Worm (Caenorhabditis elegans): ENCODE measurements around the gene T15B7.14.

T15B7.14 gene

DNA sequence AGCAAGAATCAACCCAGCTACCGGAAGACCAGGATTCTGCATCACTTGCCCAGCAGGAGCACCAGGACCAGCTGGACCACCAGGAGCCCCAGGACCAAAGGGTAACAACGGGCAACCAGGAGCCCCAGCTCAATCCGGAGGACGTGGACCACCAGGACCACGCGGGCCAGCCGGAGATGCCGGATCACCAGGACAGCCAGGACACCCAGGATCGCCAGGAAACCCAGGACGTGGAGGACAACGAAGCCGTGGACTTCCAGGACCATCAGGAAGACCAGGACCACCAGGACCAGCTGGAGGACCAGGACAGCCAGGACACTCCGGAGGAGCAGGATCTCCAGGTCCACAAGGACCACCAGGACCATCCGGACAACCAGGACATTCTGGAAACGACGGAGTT is 3.6 kb downstream of the T15B7.14 start:
- TF ChIP-seq unc-62 (GFP tag; optimal IDR thresholded peaks at IDR 0.05): no peak

DNA sequence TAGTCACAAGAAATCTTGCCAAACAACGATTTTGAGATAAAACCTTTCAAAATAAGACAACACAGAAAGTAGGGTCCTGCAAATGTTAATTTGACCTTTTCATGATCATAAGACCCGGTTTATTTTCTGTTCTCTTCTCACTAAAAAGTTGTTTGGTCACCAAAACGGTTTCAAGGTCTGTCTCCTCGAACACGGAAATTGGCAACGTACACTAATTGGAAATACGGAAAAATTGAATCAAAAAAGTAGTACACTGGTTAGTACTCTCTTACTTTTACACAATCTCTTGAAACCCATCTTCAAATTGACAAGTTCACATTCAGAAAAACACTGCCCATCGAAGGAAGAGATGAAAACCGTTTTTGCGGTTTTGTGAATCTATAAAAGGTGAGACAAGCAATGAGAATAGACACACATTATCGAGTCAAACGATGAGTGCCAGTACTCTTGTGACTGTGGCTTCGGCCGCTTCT is 4.4 kb downstream of the T15B7.14 start, which contains the start of gene col-142:
TSS of gene col-142 (plus strand) at position 423 of the 473 bp plus-strand sequence.
- no peak for TF ChIP-seq unc-62 (GFP tag; optimal IDR thresholded peaks at IDR 0.05)

DNA sequence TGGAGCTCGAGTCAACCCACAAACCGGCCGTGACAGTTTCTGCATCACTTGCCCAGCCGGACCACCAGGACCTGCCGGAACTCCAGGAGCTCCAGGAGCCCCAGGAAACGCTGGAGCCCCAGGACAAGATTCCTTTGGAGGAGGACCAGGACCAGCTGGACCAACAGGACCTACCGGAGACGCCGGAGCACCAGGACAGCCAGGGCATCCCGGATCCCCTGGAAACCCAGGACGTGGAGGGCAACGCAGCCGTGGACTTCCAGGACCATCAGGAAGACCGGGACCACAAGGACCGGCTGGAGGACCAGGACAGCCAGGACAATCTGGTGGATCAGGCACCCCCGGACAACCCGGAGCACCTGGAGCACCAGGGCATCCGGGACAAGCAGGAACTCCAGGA is 5.1 kb downstream of the T15B7.14 start:
- no peak for TF ChIP-seq unc-62 (GFP tag; optimal IDR thresholded peaks at IDR 0.05)

DNA sequence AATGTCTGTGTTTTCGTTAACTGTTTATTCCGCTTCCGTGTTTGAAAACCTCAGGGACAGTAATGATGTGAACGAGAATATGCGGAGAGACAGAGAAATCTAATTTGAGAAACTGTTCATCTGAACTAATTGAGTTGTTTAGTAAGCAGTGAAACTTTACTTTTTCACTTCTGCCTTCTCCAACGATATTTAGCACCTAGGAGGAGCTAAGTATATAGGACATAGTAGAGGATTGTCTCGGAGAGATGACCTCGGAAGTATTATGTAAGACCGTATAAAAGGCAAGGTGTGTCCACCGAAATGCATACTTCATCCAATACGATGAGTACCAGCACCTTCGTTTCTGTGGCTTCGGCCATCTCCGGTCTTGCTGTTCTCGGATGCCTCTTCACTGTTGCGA is 5.7 kb downstream of the T15B7.14 start, which contains the start of gene col-141:
TSS of gene col-141 (plus strand) at position 301 of the 400 bp plus-strand sequence.
- TF ChIP-seq unc-62 (GFP tag; optimal IDR thresholded peaks at IDR 0.05): no peak

DNA sequence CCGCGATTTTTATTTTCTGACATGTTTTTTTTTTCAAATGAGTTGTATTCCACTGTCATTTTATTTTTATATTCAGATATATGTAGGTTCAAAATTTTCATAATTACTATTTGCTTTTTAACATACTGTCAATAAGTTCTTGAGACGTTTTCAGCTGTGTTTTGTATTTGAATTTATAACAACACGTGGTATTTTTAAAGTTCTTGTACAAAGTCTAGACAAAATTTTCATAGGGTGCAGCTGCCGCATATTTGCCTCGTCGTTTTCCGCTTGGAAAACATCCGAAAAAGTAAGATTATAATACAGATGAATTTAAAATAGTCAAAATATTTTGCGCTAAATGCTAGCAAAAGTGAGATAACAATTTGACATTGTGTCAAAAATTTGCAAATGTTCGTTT is 6.4 kb downstream of the T15B7.14 start, which contains the start of gene dmsr-15:
TSS of gene dmsr-15 (minus strand) at position 101 of the 400 bp plus-strand sequence.
- TF ChIP-seq unc-62 (GFP tag; optimal IDR thresholded peaks at IDR 0.05): no peak

ce11 chrV:6823432-6823831 is 11.7 kb downstream of the T15B7.14 start:
- no peak for TF ChIP-seq unc-62 (GFP tag; optimal IDR thresholded peaks at IDR 0.05)

ce11 chrV:6821509-6821908 is 13.6 kb downstream of the T15B7.14 start, which contains the start of gene T15B7.8:
TSS of gene T15B7.8 (plus strand) at chrV:6821809.
- no peak for TF ChIP-seq unc-62 (GFP tag; optimal IDR thresholded peaks at IDR 0.05)

- TF ChIP-seq unc-62 (GFP tag; optimal IDR thresholded peaks at IDR 0.05): no peak
Measured at ce11 chrV:6819812-6820211, 15.3 kb downstream of the T15B7.14 start, which contains the start of gene dmsr-13. TSS of gene dmsr-13 (minus strand) at chrV:6819912.

DNA sequence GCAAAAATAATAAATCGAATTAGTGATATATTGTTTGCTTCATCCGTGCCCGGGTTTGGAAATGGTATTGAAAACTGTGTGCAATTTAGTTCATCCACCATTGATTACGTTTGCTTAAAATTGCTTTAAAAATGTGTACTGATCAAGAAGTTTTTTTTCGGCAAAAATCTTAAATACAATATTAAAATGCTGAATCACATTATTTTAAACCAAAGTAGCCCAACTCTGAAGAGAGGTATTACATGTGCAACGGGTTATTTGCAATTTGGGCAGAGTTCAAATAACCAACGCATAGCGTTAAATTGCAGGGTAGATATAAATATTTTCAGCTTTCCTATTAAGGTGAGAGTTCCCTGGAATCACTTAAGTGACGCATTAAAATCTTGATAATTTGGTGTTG is 18.0 kb downstream of the T15B7.14 start, which contains the start of gene dmsr-14:
TSS of gene dmsr-14 (minus strand) at position 101 of the 400 bp plus-strand sequence.
- no peak for TF ChIP-seq unc-62 (GFP tag; optimal IDR thresholded peaks at IDR 0.05)

DNA sequence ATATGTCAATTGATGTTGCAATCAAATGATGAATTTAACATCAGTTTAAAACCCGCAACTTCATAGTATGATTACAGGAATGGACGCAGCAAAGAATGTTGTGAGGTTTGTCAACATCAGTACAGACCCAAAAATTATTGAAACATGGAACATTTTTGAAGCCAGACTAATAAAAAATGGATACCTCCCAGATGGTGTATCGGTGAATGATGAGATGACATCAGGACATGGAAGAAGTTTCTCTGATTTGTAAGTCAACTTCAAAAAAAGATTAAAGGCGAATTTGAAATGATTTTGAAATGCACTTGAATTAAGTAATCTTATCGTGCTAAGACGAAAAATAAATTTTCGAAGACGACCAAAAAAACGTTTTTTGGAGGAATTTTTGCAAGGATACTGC is 21.3 kb downstream of the T15B7.14 start:
- TF ChIP-seq unc-62 (GFP tag; optimal IDR thresholded peaks at IDR 0.05): no peak

- TF ChIP-seq unc-62 (GFP tag; optimal IDR thresholded peaks at IDR 0.05): no peak
Measured at ce11 chrV:6811863-6812262, 23.3 kb downstream of the T15B7.14 start.

ce11 chrV:6810091-6810490 is 25.1 kb downstream of the T15B7.14 start:
- no peak for TF ChIP-seq unc-62 (GFP tag; optimal IDR thresholded peaks at IDR 0.05)

DNA sequence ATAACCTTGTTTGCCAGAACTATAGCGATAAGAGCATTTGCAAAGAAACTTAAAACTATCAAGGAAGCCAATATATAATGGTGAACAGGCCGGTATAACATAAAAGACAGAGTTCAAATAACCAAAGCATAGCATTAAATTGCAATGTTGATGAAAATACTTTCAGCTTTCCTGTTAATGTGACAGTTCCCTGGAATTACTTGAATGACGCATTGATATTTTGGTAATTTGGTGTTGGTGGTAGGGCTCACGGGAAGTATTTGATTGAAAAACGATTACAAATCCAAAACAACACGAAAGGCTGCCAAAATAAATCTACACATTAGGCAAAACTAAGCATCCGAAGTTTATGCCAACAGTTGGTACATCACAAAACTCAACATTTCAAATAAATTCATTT is 26.2 kb downstream of the T15B7.14 start, which contains the start of gene dmsr-16:
TSS of gene dmsr-16 (minus strand) at position 101 of the 400 bp plus-strand sequence.
- TF ChIP-seq unc-62 (GFP tag; optimal IDR thresholded peaks at IDR 0.05): no peak

DNA sequence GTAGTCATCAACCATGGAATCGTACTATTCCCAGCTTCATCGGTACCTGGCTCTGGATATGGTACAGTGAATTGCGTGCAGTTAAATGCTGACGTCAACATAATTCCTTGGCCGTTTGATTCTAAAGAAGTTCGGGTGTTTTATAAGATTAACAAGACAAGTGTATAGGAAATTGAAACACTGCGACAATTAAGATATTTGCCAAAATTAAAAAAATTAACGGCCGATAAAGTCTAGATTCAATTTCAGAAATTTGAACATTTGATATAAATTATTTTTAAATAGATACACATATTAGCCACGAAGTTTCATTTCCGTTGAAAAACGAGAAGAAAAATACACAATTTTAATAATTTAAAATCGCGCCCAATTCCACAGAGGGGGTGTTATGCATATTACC is 28.8 kb downstream of the T15B7.14 start, which contains the start of gene dmsr-12:
TSS of gene dmsr-12 (minus strand) at position 101 of the 400 bp plus-strand sequence.
- no peak for TF ChIP-seq unc-62 (GFP tag; optimal IDR thresholded peaks at IDR 0.05)

ce11 chrV:6803992-6804391 is 31.1 kb downstream of the T15B7.14 start, which contains the start of gene dmsr-11:
TSS of gene dmsr-11 (minus strand) at chrV:6804092.
- TF ChIP-seq unc-62 (GFP tag; optimal IDR thresholded peaks at IDR 0.05): no peak

- no peak for TF ChIP-seq unc-62 (GFP tag; optimal IDR thresholded peaks at IDR 0.05)
Measured at ce11 chrV:6801850-6802249, 33.3 kb downstream of the T15B7.14 start, which contains the start of gene dmsr-10. TSS of gene dmsr-10 (minus strand) at chrV:6801950.

- no peak for TF ChIP-seq unc-62 (GFP tag; optimal IDR thresholded peaks at IDR 0.05)
Measured at ce11 chrV:6799564-6799963, 35.6 kb downstream of the T15B7.14 start, which contains the start of gene dmsr-9. TSS of gene dmsr-9 (minus strand) at chrV:6799664.
